Fruit fly (Drosophila melanogaster): ENCODE data around the gene CG32081.
A peak's percentile ranks its signal among the peaks of the same experiment; 100 is the strongest.

Gene CG32081

DNA sequence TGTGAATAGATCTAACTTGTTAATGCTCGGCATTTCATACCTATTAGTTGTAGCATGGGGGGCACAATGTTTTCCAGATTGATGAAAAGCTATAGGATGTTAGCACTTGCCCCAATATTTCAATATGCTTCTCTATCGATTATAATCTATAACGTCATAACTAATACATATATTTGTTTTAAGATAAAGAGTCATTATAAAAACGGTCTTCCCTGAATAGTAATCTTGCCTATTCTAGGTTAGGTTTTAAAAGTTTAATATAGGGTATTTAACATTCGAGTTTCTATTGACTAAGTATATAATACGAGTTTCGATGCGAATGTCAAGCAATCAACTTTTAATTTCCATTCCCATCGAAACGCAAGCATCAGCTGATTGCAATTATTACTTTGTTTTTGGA, 33.8 kb downstream of the CG32081 start, which contains the start of the genes CG6321 and Blos2 (continued):
- TF ChIP-seq CG2889 (GFP tag; IDR thresholded peaks at IDR 0.05), result no peak
- peak; percentile 69 for TF ChIP-seq Nf-YC (tag; optimal IDR thresholded peaks at IDR 0.05)
- TF ChIP-seq CG4424 (GFP tag; optimal IDR thresholded peaks at IDR 0.05), result peak; percentile 73
- peak; percentile 50 for TF ChIP-seq CG6683 (GFP tag; optimal IDR thresholded peaks at IDR 0.05)
- no peak for TF ChIP-seq sim (GFP tag; IDR thresholded peaks at IDR 0.05)
- no peak for TF ChIP-seq CG13894 (tag; optimal IDR thresholded peaks at IDR 0.05)
- TF ChIP-seq YL-1 (GFP tag; optimal IDR thresholded peaks at IDR 0.05), result peak; percentile 21
- peak; percentile 65; the same call in 1 of the 2 replicates for TF ChIP-seq ranshi (GFP tag; IDR thresholded peaks at IDR 0.05)
- peak; percentile 45; the same call in 1 of the 3 replicates for TF ChIP-seq CG7357 (GFP tag; IDR thresholded peaks at IDR 0.05)
- no peak for TF ChIP-seq jumu (GFP tag; optimal IDR thresholded peaks at IDR 0.05)
- peak; percentile 51 for TF ChIP-seq CG1602 (GFP tag; optimal IDR thresholded peaks at IDR 0.05)
- TF ChIP-seq CG10543 (GFP tag; optimal IDR thresholded peaks at IDR 0.05), result peak; percentile 54
- TF ChIP-seq peb (GFP tag; IDR thresholded peaks at IDR 0.05), result 0 out of 2 replicates have a peak, but pooled peaks have one; percentile 20
- TF ChIP-seq CG14014 (GFP tag; IDR thresholded peaks at IDR 0.05), result peak; percentile 51
- TF ChIP-seq CG14667 (GFP tag; IDR thresholded peaks at IDR 0.05), result no peak
- TF ChIP-seq CG34422 (GFP tag; IDR thresholded peaks at IDR 0.05), result 0 out of 3 replicates have a peak, but pooled peaks have one; percentile 38
- TF ChIP-seq sug (tag; optimal IDR thresholded peaks at IDR 0.05), result peak; percentile 79
- TF ChIP-seq CTCF (GFP tag; optimal IDR thresholded peaks at IDR 0.05), result peak; percentile 16
- TF ChIP-seq ssp (GFP tag; IDR thresholded peaks at IDR 0.05), result no peak
- peak; percentile 51 for TF ChIP-seq twi (tag; optimal IDR thresholded peaks at IDR 0.05)
- TF ChIP-seq ab (GFP tag; optimal IDR thresholded peaks at IDR 0.05), result no peak
- peak; percentile 18 for TF ChIP-seq CG7271 (tag; optimal IDR thresholded peaks at IDR 0.05)
- no peak for TF ChIP-seq Neu2 (GFP tag; optimal IDR thresholded peaks at IDR 0.05; ENCODE audit: borderline replicate concordance)
- no peak for TF ChIP-seq Jarid2 (GFP tag; optimal IDR thresholded peaks at IDR 0.05)
- peak; percentile 75 for TF ChIP-seq CG14441 (GFP tag; IDR thresholded peaks at IDR 0.05)
- TF ChIP-seq Mes4 (GFP tag; optimal IDR thresholded peaks at IDR 0.05), result peak; percentile 20
- peak; percentile 87 for TF ChIP-seq Fer1 (GFP tag; optimal IDR thresholded peaks at IDR 0.05)
- peak; percentile 84 for TF ChIP-seq CG31441 (GFP tag; IDR thresholded peaks at IDR 0.05)
- TF ChIP-seq otp (GFP tag; IDR thresholded peaks at IDR 0.05), result no peak
- no peak for TF ChIP-seq CG3065 (GFP tag; optimal IDR thresholded peaks at IDR 0.05)
- TF ChIP-seq dm (GFP tag; optimal IDR thresholded peaks at IDR 0.05), result no peak
- peak; percentile 71 for TF ChIP-seq BtbVII (GFP tag; optimal IDR thresholded peaks at IDR 0.05)
- TF ChIP-seq unc-4 (GFP tag; IDR thresholded peaks at IDR 0.05; ENCODE audit: partially characterized antibody), result no peak
- TF ChIP-seq cad (GFP tag; optimal IDR thresholded peaks at IDR 0.05), result no peak
- peak; percentile 64 for TF ChIP-seq CG9727 (GFP tag; optimal IDR thresholded peaks at IDR 0.05)
- TF ChIP-seq Hey (tag; optimal IDR thresholded peaks at IDR 0.05), result no peak
- no peak for TF ChIP-seq MESR4 (GFP tag; optimal IDR thresholded peaks at IDR 0.05)
- TF ChIP-seq E2f1 (GFP tag; IDR thresholded peaks at IDR 0.05), result peak; percentile 62
- TF ChIP-seq shn (GFP tag; optimal IDR thresholded peaks at IDR 0.05), result no peak
- no peak for TF ChIP-seq da (GFP tag; optimal IDR thresholded peaks at IDR 0.05)
- TF ChIP-seq al (GFP tag; IDR thresholded peaks at IDR 0.05), result peak; percentile 60; the same call in 1 of the 2 replicates
- TF ChIP-seq ara (GFP tag; IDR thresholded peaks at IDR 0.05), result 0 out of 2 replicates have a peak, but pooled peaks have one; percentile 34
- peak; percentile 35 for TF ChIP-seq ewg (GFP tag; optimal IDR thresholded peaks at IDR 0.05)
- no peak for TF ChIP-seq CG30431 (GFP tag; optimal IDR thresholded peaks at IDR 0.05)
- peak; percentile 75 for TF ChIP-seq gsb-n (tag; optimal IDR thresholded peaks at IDR 0.05)
- peak; percentile 67 for TF ChIP-seq sd (tag; optimal IDR thresholded peaks at IDR 0.05)
- TF ChIP-seq Abd-B (GFP tag; optimal IDR thresholded peaks at IDR 0.05), result peak; percentile 76
- TF ChIP-seq CG1603 (tag; optimal IDR thresholded peaks at IDR 0.05), result peak; percentile 63
- peak; percentile 57 for TF ChIP-seq Bteb2 (GFP tag; optimal IDR thresholded peaks at IDR 0.05)
- peak; percentile 24 for TF ChIP-seq CG3407 (GFP tag; optimal IDR thresholded peaks at IDR 0.05)
- peak; percentile 19 for TF ChIP-seq Camta (GFP tag; optimal IDR thresholded peaks at IDR 0.05)
- no peak for TF ChIP-seq dan (GFP tag; IDR thresholded peaks at IDR 0.05)

Data from whole organism, embryonic.